Worm (Caenorhabditis elegans) whole organism, mixed stage, embryonic: ENCODE results near the gene ung-1.
A peak's percentile ranks its signal among the peaks of the same experiment; 100 is the strongest.

Source experiments
- M03D4.4 ChIP-seq: sonication (generic microtip); optimal IDR thresholded peaks from 2 replicates; lab custom pipeline; 2017; ENCODE audit warnings: mild to moderate bottlenecking, missing genetic modification characterization, missing compliant biosample characterization
- bed-3 ChIP-seq: fragments of 200-800 bp; sonication (Bioruptor generic); optimal IDR thresholded peaks from 3 replicates; lab custom pipeline; 2018; ENCODE audit warnings: mild to moderate bottlenecking, missing genetic modification characterization, moderate library complexity, missing compliant biosample characterization
- blmp-1 ChIP-seq: fragments of 150-350 bp; optimal IDR thresholded peaks from 2 replicates; lab custom pipeline; 2014; ENCODE audit warnings: missing biosample characterization, missing genetic modification characterization
- ceh-39 ChIP-seq: fragments of 150-350 bp; optimal IDR thresholded peaks from 2 replicates; lab custom pipeline; 2014; ENCODE audit warnings: missing biosample characterization, missing genetic modification characterization
- ceh-43 ChIP-seq: fragments of 200-800 bp; sonication (Bioruptor generic); optimal IDR thresholded peaks from 2 replicates; lab custom pipeline; 2018; ENCODE audit warnings: mild to moderate bottlenecking, missing genetic modification characterization, moderate library complexity, missing compliant biosample characterization
- ceh-83 ChIP-seq: fragments of 200-800 bp; sonication (Bioruptor generic); optimal IDR thresholded peaks from 2 replicates; lab custom pipeline; 2018; ENCODE audit warnings: mild to moderate bottlenecking, missing genetic modification characterization, missing compliant biosample characterization
- cnd-1 ChIP-seq: fragments of 200-800 bp; sonication (Bioruptor generic); optimal IDR thresholded peaks from 2 replicates; lab custom pipeline; 2018; ENCODE audit warnings: mild to moderate bottlenecking, missing genetic modification characterization, missing compliant biosample characterization
- elt-1 ChIP-seq: sonication (generic microtip); optimal IDR thresholded peaks from 2 replicates; lab custom pipeline; 2017; ENCODE audit warnings: missing genetic modification characterization, mild to moderate bottlenecking, missing compliant biosample characterization, antibody characterized with exemption, moderate library complexity, borderline replicate concordance; ENCODE audit not compliant: insufficient read depth
- elt-3 ChIP-seq: fragments of 150-350 bp; optimal IDR thresholded peaks from 2 replicates; lab custom pipeline; 2014; ENCODE audit warnings: missing biosample characterization, missing genetic modification characterization
- flh-1 ChIP-seq: fragments of 200-800 bp; sonication (Bioruptor generic); optimal IDR thresholded peaks from 2 replicates; lab custom pipeline; 2018; ENCODE audit warnings: mild to moderate bottlenecking, missing genetic modification characterization, moderate library complexity, missing compliant biosample characterization
- ham-2 ChIP-seq: fragments of 200-800 bp; sonication (Bioruptor generic); optimal IDR thresholded peaks from 2 replicates; lab custom pipeline; 2018; ENCODE audit warnings: mild to moderate bottlenecking, missing genetic modification characterization, missing compliant biosample characterization
- lin-13 ChIP-seq: fragments of 150-350 bp; optimal IDR thresholded peaks from 2 replicates; lab custom pipeline; 2014; ENCODE audit warnings: missing biosample characterization, missing genetic modification characterization
- lsy-2 ChIP-seq: fragments of 150-350 bp; optimal IDR thresholded peaks from 2 replicates; lab custom pipeline; 2014; ENCODE audit warnings: missing biosample characterization, missing genetic modification characterization
- mab-5 ChIP-seq: fragments of 150-350 bp; optimal IDR thresholded peaks from 2 replicates; lab custom pipeline; 2014; ENCODE audit warnings: missing biosample characterization, missing genetic modification characterization
- mep-1 ChIP-seq: fragments of 150-350 bp; optimal IDR thresholded peaks from 2 replicates; lab custom pipeline; 2017; ENCODE audit warnings: missing biosample characterization, missing genetic modification reagents, missing genetic modification characterization, inconsistent platforms
- mls-2 ChIP-seq: sonication (generic microtip); optimal IDR thresholded peaks from 2 replicates; lab custom pipeline; 2016; ENCODE audit warnings: mild to moderate bottlenecking, missing genetic modification characterization, moderate library complexity, missing compliant biosample characterization
- nhr-12 ChIP-seq: fragments of 150-350 bp; optimal IDR thresholded peaks from 2 replicates; lab custom pipeline; 2014; ENCODE audit warnings: missing biosample characterization, missing genetic modification characterization
- nhr-2 ChIP-seq: fragments of 150-350 bp; optimal IDR thresholded peaks from 2 replicates; lab custom pipeline; 2014; ENCODE audit warnings: missing biosample characterization, missing genetic modification characterization
- nhr-28 ChIP-seq: fragments of 150-350 bp; optimal IDR thresholded peaks from 2 replicates; lab custom pipeline; 2014; ENCODE audit warnings: missing biosample characterization, missing genetic modification characterization
- nhr-76 ChIP-seq: sonication (generic microtip); optimal IDR thresholded peaks from 2 replicates; lab custom pipeline; 2017; ENCODE audit warnings: missing biosample characterization, missing genetic modification characterization
- pha-4 ChIP-seq: fragments of 150-350 bp; optimal IDR thresholded peaks from 2 replicates; lab custom pipeline; 2018; ENCODE audit warnings: missing biosample characterization, missing genetic modification reagents, missing genetic modification characterization
- sem-2 ChIP-seq: fragments of 200-800 bp; sonication (Bioruptor generic); optimal IDR thresholded peaks from 2 replicates; lab custom pipeline; 2018; ENCODE audit warnings: mild to moderate bottlenecking, missing genetic modification characterization, missing compliant biosample characterization
- snpc-4 ChIP-seq: fragments of 150-350 bp; optimal IDR thresholded peaks from 2 replicates; lab custom pipeline; 2014; ENCODE audit warnings: missing biosample characterization, missing genetic modification characterization
- sptf-1 ChIP-seq: sonication (generic microtip); optimal IDR thresholded peaks from 2 replicates; lab custom pipeline; 2017; ENCODE audit warnings: mild to moderate bottlenecking, missing genetic modification characterization, moderate library complexity, missing compliant biosample characterization
- unc-120 ChIP-seq: sonication (generic microtip); optimal IDR thresholded peaks from 2 replicates; lab custom pipeline; 2017; ENCODE audit warnings: missing genetic modification characterization, missing compliant biosample characterization; ENCODE audit not compliant: poor library complexity, severe bottlenecking
- unc-62 ChIP-seq: fragments of 150-350 bp; optimal IDR thresholded peaks from 2 replicates; lab custom pipeline; 2014; ENCODE audit warnings: missing biosample characterization, missing genetic modification reagents, missing genetic modification characterization
- zip-8 ChIP-seq: fragments of 150-350 bp; optimal IDR thresholded peaks from 2 replicates; lab custom pipeline; 2014; ENCODE audit warnings: missing biosample characterization, missing genetic modification characterization
- ztf-11 ChIP-seq: fragments of 150-350 bp; optimal IDR thresholded peaks from 2 replicates; lab custom pipeline; 2014; ENCODE audit warnings: missing biosample characterization, missing genetic modification characterization

The ung-1 gene

ce11 chrIII:12002850-12003249 lies 29.0 kb upstream of the ung-1 start, which contains the start of gene Y56A3A.33:
Gene Y56A3A.33 (minus strand): TSS chrIII:12002950.
- TF ChIP-seq lin-13 (tag; lab: Kevin White, UChicago) (no peak), zip-8 (no peak), ceh-39 (no peak), unc-62 (GFP tag; lab: Kevin White, UChicago) (no peak), bed-3 (GFP tag; lab: Kevin White, UChicago) (no peak), elt-1 (tag; lab: Kevin White, UChicago) (no peak), ceh-83 (GFP tag; lab: Kevin White, UChicago) (no peak), unc-120 (no peak)
- TF ChIP-seq, all 35 proteins: peak for 0

- TF ChIP-seq mls-2 (tag; lab: Kevin White, UChicago) (no peak), ceh-39 (no peak), sptf-1 (tag; lab: Kevin White, UChicago) (no peak)
These were observed 25.6 kb upstream of the ung-1 start for ce11 chrIII:11999543-11999942.

ce11 chrIII:11995783-11996182 lies 21.9 kb upstream of the ung-1 start:
- no peak for TF ChIP-seq blmp-1 (tag; lab: Kevin White, UChicago)
- no peak for TF ChIP-seq nhr-12 (tag; lab: Kevin White, UChicago)
- no peak for TF ChIP-seq ceh-43 (GFP tag; lab: Kevin White, UChicago)
- TF ChIP-seq snpc-4, result no peak
- no peak for TF ChIP-seq ceh-39
- TF ChIP-seq pha-4 (tag; lab: Kevin White, UChicago), result no peak
- TF ChIP-seq nhr-76 (tag; lab: Kevin White, UChicago), result no peak
- no peak for TF ChIP-seq ztf-11 (tag; lab: Kevin White, UChicago)
- TF ChIP-seq lin-13 (tag; lab: Kevin White, UChicago), result no peak
- TF ChIP-seq ham-2, result no peak
- TF ChIP-seq nhr-2 (tag; lab: Kevin White, UChicago), result no peak
- no peak for TF ChIP-seq flh-1 (GFP tag; lab: Kevin White, UChicago)
- no peak for TF ChIP-seq lsy-2 (tag; lab: Kevin White, UChicago)
- no peak for TF ChIP-seq elt-3 (tag; lab: Kevin White, UChicago)
- no peak for TF ChIP-seq unc-120

ce11 chrIII:11991654-11992292 lies 17.9 kb upstream of the ung-1 start:
- TF ChIP-seq bed-3 (GFP tag; lab: Kevin White, UChicago), result no peak
- no peak for TF ChIP-seq mab-5 (tag; lab: Kevin White, UChicago)
- no peak for TF ChIP-seq sem-2 (GFP tag; lab: Kevin White, UChicago)
- no peak for TF ChIP-seq pha-4 (tag; lab: Kevin White, UChicago)
- TF ChIP-seq snpc-4, result no peak
- TF ChIP-seq nhr-12 (tag; lab: Kevin White, UChicago), result no peak

- TF ChIP-seq ceh-43 (GFP tag; lab: Kevin White, UChicago), result no peak
- TF ChIP-seq nhr-28 (tag; lab: Kevin White, UChicago), result no peak
- TF ChIP-seq nhr-76 (tag; lab: Kevin White, UChicago), result no peak
- TF ChIP-seq mep-1, result peak; percentile 9
- TF ChIP-seq blmp-1 (tag; lab: Kevin White, UChicago), result no peak
- TF ChIP-seq lin-13 (tag; lab: Kevin White, UChicago), result no peak
These were observed 15.9 kb upstream of the ung-1 start, which contains the start of gene wah-1 for ce11 chrIII:11989823-11990222. Gene wah-1 (plus strand): TSS chrIII:11990167.

ce11 chrIII:11985066-11985465 lies 11.2 kb upstream of the ung-1 start:
- TF ChIP-seq elt-3 (tag; lab: Kevin White, UChicago) (no peak), M03D4.4 (no peak), flh-1 (GFP tag; lab: Kevin White, UChicago) (no peak), ceh-43 (GFP tag; lab: Kevin White, UChicago) (no peak), cnd-1 (tag; lab: Kevin White, UChicago) (no peak)
